Worm (Caenorhabditis elegans) whole organism, late embryonic: Measurements from ENCODE around the gene F25H9.6.

Experiments used
- F13H6.1 ChIP-seq: sonication (generic microtip); optimal IDR thresholded peaks from 2 replicates; lab custom pipeline; 2016; ENCODE audit warnings: missing genetic modification characterization, missing compliant biosample characterization
- ets-4 ChIP-seq: sonication (generic microtip); optimal IDR thresholded peaks from 2 replicates; lab custom pipeline; 2016; ENCODE audit warnings: missing genetic modification characterization, missing compliant biosample characterization
- nhr-11 ChIP-seq: fragments of 150-350 bp; optimal IDR thresholded peaks from 2 replicates; lab custom pipeline; 2014; ENCODE audit warnings: missing biosample characterization, missing genetic modification characterization
- odd-2 ChIP-seq: sonication (generic microtip); optimal IDR thresholded peaks from 2 replicates; lab custom pipeline; 2017; ENCODE audit warnings: antibody characterized with exemption, mild to moderate bottlenecking, missing genetic modification characterization, missing compliant biosample characterization
- pha-4 ChIP-seq: fragments of 150-350 bp; optimal IDR thresholded peaks from 2 replicates; lab custom pipeline; 2018; ENCODE audit warnings: missing biosample characterization, missing genetic modification reagents, missing genetic modification characterization
- tbx-7 ChIP-seq: sonication (generic microtip); optimal IDR thresholded peaks from 2 replicates; lab custom pipeline; 2016; ENCODE audit warnings: missing genotype, missing genetic modification characterization, missing compliant biosample characterization
- unc-86 ChIP-seq: sonication (generic microtip); optimal IDR thresholded peaks from 2 replicates; lab custom pipeline; 2016; ENCODE audit warnings: missing genetic modification characterization, missing compliant biosample characterization
- zip-5 ChIP-seq: sonication (generic microtip); optimal IDR thresholded peaks from 2 replicates; lab custom pipeline; 2016; ENCODE audit warnings: missing genetic modification characterization, missing compliant biosample characterization

DNA sequence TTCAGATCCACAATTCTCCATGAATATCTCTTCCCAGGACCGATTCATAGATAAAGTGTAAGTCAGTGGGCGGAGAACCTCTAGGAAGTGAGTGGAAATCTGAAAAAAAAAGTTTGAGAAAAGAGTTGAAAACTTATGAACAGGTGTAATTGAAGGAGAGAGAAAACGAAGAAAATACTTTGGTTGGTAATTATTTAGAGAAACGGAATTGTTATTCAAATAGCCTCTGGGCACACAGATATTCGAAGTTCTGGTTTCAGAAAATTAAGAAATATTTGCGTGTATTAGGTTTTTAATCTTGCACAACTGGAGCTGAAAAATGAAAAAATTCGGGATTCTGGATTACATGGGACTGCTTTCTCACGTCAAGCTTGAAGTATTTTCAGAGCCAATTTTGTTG lies 11.6 kb upstream of the F25H9.6 start, which contains the start of gene T10G3.2:
- TF ChIP-seq ets-4 (tag; lab: Kevin White, UChicago) (no peak), pha-4 (tag; lab: Kevin White, UChicago) (no peak), tbx-7 (tag; lab: Kevin White, UChicago) (no peak), unc-86 (tag; lab: Kevin White, UChicago) (no peak), zip-5 (no peak), F13H6.1 (tag; lab: Kevin White, UChicago) (no peak), nhr-11 (no peak), odd-2 (no peak)
